Fruit fly (Drosophila melanogaster) whole organism, embryonic: Measurements from ENCODE around the gene Dpm1.

Experiments used
- Abd-B ChIP-seq: fragments of 200-800 bp; sonication (Bioruptor generic); optimal IDR thresholded peaks from 2 replicates; lab custom pipeline; 2018; ENCODE audit warnings: missing biosample characterization, mild to moderate bottlenecking, missing genetic modification characterization, moderate library complexity
- Antp ChIP-seq: fragments of 200-800 bp; sonication (Bioruptor generic); optimal IDR thresholded peaks from 3 replicates; lab custom pipeline; 2016; ENCODE audit warnings: missing biosample characterization, missing genetic modification characterization
- CG10274 ChIP-seq: fragments of 200-800 bp; sonication (Bioruptor generic); optimal IDR thresholded peaks from 3 replicates; lab custom pipeline; 2017; ENCODE audit warnings: missing biosample characterization, mild to moderate bottlenecking, missing genetic modification characterization
- CG12659 ChIP-seq: fragments of 200-800 bp; sonication (Bioruptor generic); optimal IDR thresholded peaks from 3 replicates; lab custom pipeline; 2017; ENCODE audit warnings: mild to moderate bottlenecking, missing biosample characterization, missing genetic modification reagents, missing genetic modification characterization
- CG13424 ChIP-seq: fragments of 200-800 bp; sonication (Bioruptor generic); optimal IDR thresholded peaks from 2 replicates; lab custom pipeline; 2019; ENCODE audit warnings: missing biosample characterization, mild to moderate bottlenecking, missing genetic modification characterization, moderate library complexity
- CG15269 ChIP-seq: fragments of 200-800 bp; sonication (Bioruptor generic); optimal IDR thresholded peaks from 2 replicates; lab custom pipeline; 2018; ENCODE audit warnings: missing biosample characterization, mild to moderate bottlenecking, missing genetic modification characterization, moderate library complexity
- CG2116 ChIP-seq: fragments of 200-800 bp; sonication (Bioruptor generic); optimal IDR thresholded peaks from 3 replicates; lab custom pipeline; 2018; ENCODE audit warnings: missing biosample characterization, mild to moderate bottlenecking, missing genetic modification characterization
- CG31365 ChIP-seq: fragments of 200-800 bp; sonication (Bioruptor generic); optimal IDR thresholded peaks from 2 replicates; lab custom pipeline; 2018; ENCODE audit warnings: missing biosample characterization, mild to moderate bottlenecking, missing genetic modification characterization
- CG33557 ChIP-seq: fragments of 200-800 bp; sonication (Bioruptor generic); optimal IDR thresholded peaks from 2 replicates; lab custom pipeline; 2019; ENCODE audit warnings: missing biosample characterization, mild to moderate bottlenecking, missing genetic modification characterization, moderate library complexity
- CG3838 ChIP-seq: fragments of 200-800 bp; sonication (Bioruptor generic); optimal IDR thresholded peaks from 3 replicates; lab custom pipeline; 2016; ENCODE audit warnings: missing biosample characterization, missing genetic modification characterization
- CG6683 ChIP-seq: fragments of 200-800 bp; sonication (Bioruptor generic); optimal IDR thresholded peaks from 2 replicates; lab custom pipeline; 2017; ENCODE audit warnings: missing biosample characterization, mild to moderate bottlenecking, missing genetic modification characterization, missing genetic modification reagents
- CG9876 ChIP-seq: fragments of 200-800 bp; sonication (Bioruptor generic); optimal IDR thresholded peaks from 2 replicates; lab custom pipeline; 2016; ENCODE audit warnings: missing biosample characterization, missing genetic modification characterization
- CHES-1-like ChIP-seq: fragments of 200-800 bp; sonication (Bioruptor generic); optimal IDR thresholded peaks from 2 replicates; lab custom pipeline; 2016; ENCODE audit warnings: missing biosample characterization, missing genetic modification characterization
- E2f2 ChIP-seq: fragments of 200-800 bp; sonication (Bioruptor generic); IDR thresholded peaks from 2 replicates; pipeline ENCODE4 v1.3.6; 2022; ENCODE audit warnings: missing biosample characterization, missing genetic modification characterization
- Gsc ChIP-seq: fragments of 200-800 bp; sonication (Bioruptor generic); IDR thresholded peaks from 2 replicates; pipeline ENCODE4 v1.3.6; 2022; ENCODE audit warnings: missing biosample characterization, missing genetic modification characterization
- HLHmδ ChIP-seq: fragments of 200-800 bp; sonication (Bioruptor generic); optimal IDR thresholded peaks from 2 replicates; lab custom pipeline; 2018; ENCODE audit warnings: missing biosample characterization, mild to moderate bottlenecking, missing genetic modification characterization, moderate library complexity
- Hand ChIP-seq: fragments of 200-800 bp; sonication (Bioruptor generic); optimal IDR thresholded peaks from 2 replicates; lab custom pipeline; 2017; ENCODE audit warnings: mild to moderate bottlenecking, missing biosample characterization, missing genetic modification reagents, missing genetic modification characterization
- Hey ChIP-seq: fragments of 200-800 bp; sonication (Bioruptor generic); optimal IDR thresholded peaks from 3 replicates; lab custom pipeline; 2018; ENCODE audit warnings: missing biosample characterization, mild to moderate bottlenecking, missing genetic modification characterization
- MTF-1 ChIP-seq: fragments of 200-800 bp; sonication (Bioruptor generic); optimal IDR thresholded peaks from 2 replicates; lab custom pipeline; 2018; ENCODE audit warnings: missing biosample characterization, mild to moderate bottlenecking, missing genetic modification characterization, borderline replicate concordance
- Oaz ChIP-seq: fragments of 200-800 bp; sonication (Bioruptor generic); IDR thresholded peaks from 2 replicates; pipeline ENCODE4 v1.3.6; 2022; ENCODE audit warnings: missing biosample characterization, missing genetic modification characterization
- Scr ChIP-seq: fragments of 200-800 bp; sonication (Bioruptor generic); IDR thresholded peaks from 2 replicates; pipeline ENCODE4 v1.3.6; 2022; ENCODE audit warnings: missing biosample characterization, missing genetic modification characterization; ENCODE audit not compliant: partially characterized antibody
- bbx ChIP-seq: fragments of 200-800 bp; sonication (Bioruptor generic); IDR thresholded peaks from 2 replicates; pipeline ENCODE4 v1.3.6; 2022; ENCODE audit warnings: missing biosample characterization, missing genetic modification characterization; ENCODE audit not compliant: partially characterized antibody
- cas ChIP-seq: fragments of 200-800 bp; sonication (Bioruptor generic); IDR thresholded peaks from 2 replicates; pipeline ENCODE4 v1.3.6; 2022; ENCODE audit warnings: missing biosample characterization, missing genetic modification characterization
- crp ChIP-seq, 2 experiments: fragments of 200-800 bp; sonication (Bioruptor generic); optimal IDR thresholded peaks; 2 replicates in 1 of 2; 3 replicates in 1 of 2; lab custom pipeline; 2017; ENCODE audit warnings: missing biosample characterization in 2 of 2, missing genetic modification characterization in 2 of 2, mild to moderate bottlenecking in 1 of 2, moderate library complexity in 1 of 2
- da ChIP-seq: fragments of 200-800 bp; sonication (Bioruptor generic); optimal IDR thresholded peaks from 2 replicates; lab custom pipeline; 2016; ENCODE audit warnings: missing biosample characterization, missing genetic modification characterization
- fd64A ChIP-seq: fragments of 200-800 bp; sonication (Bioruptor generic); optimal IDR thresholded peaks from 3 replicates; lab custom pipeline; 2018; ENCODE audit warnings: missing biosample characterization, mild to moderate bottlenecking, missing genetic modification characterization
- hb ChIP-seq: fragments of 200-800 bp; sonication (Bioruptor generic); IDR thresholded peaks from 3 replicates; pipeline ENCODE4 v1.3.6; 2022; ENCODE audit warnings: missing biosample characterization, missing genetic modification characterization; ENCODE audit not compliant: partially characterized antibody
- ind ChIP-seq: fragments of 200-800 bp; sonication (Bioruptor generic); optimal IDR thresholded peaks from 3 replicates; lab custom pipeline; 2016; ENCODE audit warnings: missing biosample characterization, missing genetic modification characterization
- jing ChIP-seq: fragments of 200-800 bp; sonication (Bioruptor generic); optimal IDR thresholded peaks from 2 replicates; lab custom pipeline; 2018; ENCODE audit warnings: missing biosample characterization, mild to moderate bottlenecking, missing genetic modification characterization
- knrl ChIP-seq: fragments of 200-800 bp; sonication (Bioruptor generic); IDR thresholded peaks from 3 replicates; pipeline ENCODE4 v1.3.6; 2022; ENCODE audit warnings: missing biosample characterization, missing genetic modification characterization; ENCODE audit not compliant: partially characterized antibody
- lilli ChIP-seq: fragments of 200-800 bp; sonication (Bioruptor generic); optimal IDR thresholded peaks from 3 replicates; lab custom pipeline; 2016; ENCODE audit warnings: missing biosample characterization, missing genetic modification characterization
- lov ChIP-seq, 2 experiments: fragments of 200-800 bp in 1 of 2; fragments of >200 bp in 1 of 2; sonication (Bioruptor generic) in 1 of 2; IDR thresholded peaks in 1 of 2; optimal IDR thresholded peaks in 1 of 2; 2 replicates in 1 of 2; 3 replicates in 1 of 2; pipeline versions ENCODE4 v1.3.6 to Lab custom; 2017 to 2022; ENCODE audit warnings: missing biosample characterization in 1 of 2, missing genetic modification characterization in 1 of 2
- nerfin-1 ChIP-seq: fragments of 200-800 bp; sonication (Bioruptor generic); optimal IDR thresholded peaks from 3 replicates; lab custom pipeline; 2019; ENCODE audit warnings: missing biosample characterization, mild to moderate bottlenecking, missing genetic modification characterization, moderate library complexity
- p53 ChIP-seq: fragments of 200-800 bp; sonication (Bioruptor generic); optimal IDR thresholded peaks from 2 replicates; lab custom pipeline; 2016; ENCODE audit warnings: missing biosample characterization, missing genetic modification characterization
- pb ChIP-seq: fragments of 200-800 bp; sonication (Bioruptor generic); optimal IDR thresholded peaks from 3 replicates; lab custom pipeline; 2016; ENCODE audit warnings: missing biosample characterization, missing genetic modification characterization
- pfk ChIP-seq: fragments of 200-800 bp; sonication (Bioruptor generic); optimal IDR thresholded peaks from 2 replicates; lab custom pipeline; 2018; ENCODE audit warnings: missing biosample characterization, mild to moderate bottlenecking, missing genetic modification characterization, moderate library complexity
- pho ChIP-seq: fragments of 200-800 bp; sonication (Bioruptor generic); optimal IDR thresholded peaks from 2 replicates; lab custom pipeline; 2016; ENCODE audit warnings: missing biosample characterization, missing genetic modification characterization
- run ChIP-seq: fragments of 200-800 bp; sonication (Bioruptor generic); optimal IDR thresholded peaks from 3 replicates; lab custom pipeline; 2018; ENCODE audit warnings: missing biosample characterization, mild to moderate bottlenecking, missing genetic modification characterization
- scrt ChIP-seq: fragments of 200-800 bp; sonication (Bioruptor generic); optimal IDR thresholded peaks from 2 replicates; lab custom pipeline; 2018; ENCODE audit warnings: missing biosample characterization, mild to moderate bottlenecking, missing genetic modification characterization, moderate library complexity
- so ChIP-seq: fragments of 200-800 bp; sonication (Bioruptor generic); IDR thresholded peaks from 3 replicates; pipeline ENCODE4 v1.3.6; 2022; ENCODE audit warnings: missing biosample characterization, missing genetic modification characterization
- trem ChIP-seq: fragments of 200-800 bp; optimal IDR thresholded peaks from 3 replicates; lab custom pipeline; 2019; ENCODE audit warnings: missing biosample characterization, mild to moderate bottlenecking, missing genetic modification characterization, moderate library complexity
- vnd ChIP-seq: fragments of 200-800 bp; sonication (Bioruptor generic); IDR thresholded peaks from 3 replicates; pipeline ENCODE4 v1.3.6; 2022; ENCODE audit warnings: missing biosample characterization, missing genetic modification characterization; ENCODE audit not compliant: partially characterized antibody
- wek ChIP-seq: fragments of 200-800 bp; sonication (Bioruptor generic); optimal IDR thresholded peaks from 3 replicates; lab custom pipeline; 2018; ENCODE audit warnings: missing biosample characterization, mild to moderate bottlenecking, missing genetic modification characterization, moderate library complexity
- zen2 ChIP-seq: fragments of 200-800 bp; sonication (Bioruptor generic); IDR thresholded peaks from 3 replicates; pipeline ENCODE4 v1.3.6; 2022; ENCODE audit warnings: missing biosample characterization, missing genetic modification characterization; ENCODE audit not compliant: partially characterized antibody
- zfh1 ChIP-seq: fragments of 200-800 bp; sonication (Bioruptor generic); IDR thresholded peaks from 3 replicates; pipeline ENCODE4 v1.3.6; 2022; ENCODE audit warnings: missing biosample characterization, missing genetic modification characterization

Gene Dpm1

DNA sequence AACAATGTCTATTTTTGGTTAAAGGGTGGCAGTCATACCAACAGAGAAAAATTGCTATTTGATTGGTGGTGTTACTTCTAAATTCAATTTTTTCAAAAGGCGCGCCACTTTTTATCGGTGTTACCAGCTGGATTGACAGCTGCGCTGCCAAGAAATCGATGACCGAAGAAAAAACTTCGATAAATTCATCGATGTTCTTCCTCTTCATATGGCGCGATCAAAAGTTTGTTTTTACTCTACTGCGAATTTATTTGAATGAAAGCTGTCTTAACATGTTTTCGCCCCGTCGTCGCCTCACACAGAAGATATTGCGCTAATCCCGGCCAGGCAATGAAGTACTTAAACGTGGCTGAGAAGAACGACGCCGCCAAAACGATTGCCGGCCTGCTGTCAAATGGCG is 28.2 kb downstream of the Dpm1 start, which contains the start of gene Top3alpha (continued):
- TF ChIP-seq bbx (GFP tag; lab: Robert Waterston, UW) (peak; percentile 78; the same call in 1 of the 2 replicates), p53 (GFP tag; lab: Kevin White, UChicago) (no peak), vnd (GFP tag; lab: Robert Waterston, UW) (peak; percentile 48), jing (no peak), Hey (tag; lab: Kevin White, UChicago) (no peak), CG2116 (GFP tag; lab: Kevin White, UChicago) (peak; percentile 90)

DNA sequence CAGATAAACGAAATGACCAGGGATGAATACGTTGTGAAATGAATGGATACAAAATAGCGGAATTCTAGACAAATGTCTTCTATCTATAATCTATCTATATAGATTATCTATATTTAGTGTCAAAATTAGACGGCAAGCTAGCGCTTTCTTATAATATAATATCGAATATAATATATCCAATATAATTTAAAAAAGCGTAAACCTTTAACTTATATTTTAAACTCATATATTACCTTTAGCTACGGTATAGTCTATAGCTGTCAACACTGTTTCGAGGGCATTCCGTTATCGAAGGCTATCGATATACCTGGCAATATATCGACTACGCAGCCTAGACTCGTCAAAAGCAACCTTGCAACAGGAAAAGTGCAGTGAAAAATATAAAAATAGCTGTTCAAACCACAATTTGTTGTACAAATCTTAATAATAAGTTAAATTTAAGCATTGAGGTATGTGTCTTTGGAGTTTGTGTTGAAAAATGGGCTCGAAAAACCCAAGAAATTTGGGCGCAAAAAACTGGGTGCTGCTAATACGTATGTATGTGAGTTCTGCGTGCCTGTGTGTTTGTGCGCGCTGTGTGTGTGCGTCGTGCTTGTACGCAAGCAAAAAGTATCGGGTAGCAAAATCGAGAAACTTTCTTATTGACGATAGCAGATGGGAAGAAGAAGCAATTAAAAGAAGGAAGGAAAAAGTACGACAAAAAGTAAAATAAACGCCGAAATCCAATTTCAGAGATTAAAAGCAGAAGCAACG is 33.1 kb downstream of the Dpm1 start, which contains the start of the genes swm and Ctu2:
Gene swm (plus strand): TSS at position 318 of the 753 bp plus-strand sequence.
Gene Ctu2 (minus strand): TSS at position 320 of the 753 bp plus-strand sequence.
- TF ChIP-seq CHES-1-like (GFP tag; lab: Kevin White, UChicago), result no peak
- peak; percentile 74 for TF ChIP-seq trem (tag; lab: Kevin White, UChicago)
- peak; percentile 67 for TF ChIP-seq Abd-B (GFP tag; lab: Kevin White, UChicago)
- no peak for TF ChIP-seq CG9876 (GFP tag; lab: Kevin White, UChicago)
- no peak for TF ChIP-seq lov (optimal IDR thresholded peaks at IDR 0.05; lab: Kevin White, UChicago)
- TF ChIP-seq lov (GFP tag; IDR thresholded peaks at IDR 0.05; lab: Robert Waterston, UW), result no peak
- TF ChIP-seq Oaz (GFP tag; lab: Robert Waterston, UW), result peak; percentile 52; the same call in 1 of the 2 replicates
- TF ChIP-seq pfk (GFP tag; lab: Kevin White, UChicago), result no peak
- TF ChIP-seq MTF-1 (GFP tag; lab: Kevin White, UChicago), result no peak
- no peak for TF ChIP-seq CG3838
- TF ChIP-seq HLHmδ (GFP tag; lab: Kevin White, UChicago), result no peak
- TF ChIP-seq pho (GFP tag; lab: Kevin White, UChicago), result no peak
- no peak for TF ChIP-seq CG31365 (tag; lab: Kevin White, UChicago)
- TF ChIP-seq wek (GFP tag; lab: Kevin White, UChicago), result no peak
- peak; percentile 52 for TF ChIP-seq Hand (GFP tag; lab: Kevin White, UChicago)
- peak; percentile 78 for TF ChIP-seq CG15269 (tag; lab: Kevin White, UChicago)
- TF ChIP-seq CG12659 (GFP tag; lab: Kevin White, UChicago), result peak; percentile 82
- peak; percentile 12 for TF ChIP-seq CG6683 (GFP tag; lab: Kevin White, UChicago)
- no peak for TF ChIP-seq so (GFP tag; lab: Robert Waterston, UW)
- TF ChIP-seq zen2, result peak; percentile 59; the same call in 2 of the 3 replicates
- no peak for TF ChIP-seq da (GFP tag; lab: Kevin White, UChicago)
- peak; percentile 68 for TF ChIP-seq ind (GFP tag; lab: Kevin White, UChicago)
- no peak for TF ChIP-seq Antp (GFP tag; lab: Kevin White, UChicago)
- TF ChIP-seq nerfin-1, result peak; percentile 72
- no peak for TF ChIP-seq CG10274 (GFP tag; lab: Kevin White, UChicago)
- no peak for TF ChIP-seq run (tag; lab: Kevin White, UChicago)
- no peak for TF ChIP-seq fd64A (GFP tag; lab: Kevin White, UChicago)
- TF ChIP-seq CG33557 (GFP tag; lab: Kevin White, UChicago), result peak; percentile 58
- TF ChIP-seq CG13424 (tag; lab: Kevin White, UChicago), result peak; percentile 89
- TF ChIP-seq lilli (GFP tag; lab: Kevin White, UChicago), result peak; percentile 28
- TF ChIP-seq Gsc (GFP tag; lab: Robert Waterston, UW), result no peak
- peak; percentile 62; the same call in 1 of the 3 replicates for TF ChIP-seq hb (GFP tag; lab: Robert Waterston, UW)
- peak; percentile 83 for TF ChIP-seq Scr (GFP tag; lab: Robert Waterston, UW)
- TF ChIP-seq knrl (GFP tag; lab: Robert Waterston, UW), result peak; percentile 69; the same call in 2 of the 3 replicates
- TF ChIP-seq scrt, result no peak
- no peak for TF ChIP-seq cas (GFP tag; lab: Robert Waterston, UW)
- no peak for TF ChIP-seq zfh1 (GFP tag; lab: Robert Waterston, UW)
- TF ChIP-seq E2f2 (GFP tag; lab: Robert Waterston, UW), result 0 out of 2 replicates have a peak, but pooled peaks have one; percentile 33
- TF ChIP-seq crp (GFP tag; optimal IDR thresholded peaks at IDR 0.05; lab: Kevin White, UChicago), result peak in 1 of 2 experiments; percentile 47
- TF ChIP-seq pb (GFP tag; lab: Kevin White, UChicago), result no peak
